Worm (Caenorhabditis elegans) whole organism, young adult: ENCODE results near the gene K01A12.2.

Source experiments
- B0261.1 ChIP-seq: sonication (generic microtip); optimal IDR thresholded peaks from 2 replicates; lab custom pipeline; 2016; ENCODE audit warnings: mild to moderate bottlenecking, missing genetic modification characterization, moderate library complexity, missing compliant biosample characterization
- F22D6.2 ChIP-seq: sonication (generic microtip); optimal IDR thresholded peaks from 2 replicates; lab custom pipeline; 2016; ENCODE audit warnings: mild to moderate bottlenecking, missing genetic modification characterization, missing compliant biosample characterization
- F33H1.4 ChIP-seq: fragments of 200-800 bp; sonication (Bioruptor generic); IDR thresholded peaks from 2 replicates; pipeline ENCODE4 v1.3.6; 2022; ENCODE audit warnings: missing genetic modification reagents, missing genetic modification characterization, missing compliant biosample characterization
- F49E8.2 ChIP-seq: sonication (generic microtip); optimal IDR thresholded peaks from 3 replicates; lab custom pipeline; 2017; ENCODE audit warnings: missing genetic modification characterization, mild to moderate bottlenecking, missing compliant biosample characterization, antibody characterized with exemption, moderate library complexity; ENCODE audit not compliant: insufficient read depth
- K11D2.4 ChIP-seq: fragments of 200-800 bp; sonication (Bioruptor generic); IDR thresholded peaks from 2 replicates; pipeline ENCODE4 v1.3.6; 2022; ENCODE audit warnings: missing genetic modification reagents, missing genetic modification characterization, missing compliant biosample characterization
- T07F8.4 ChIP-seq: sonication (generic microtip); optimal IDR thresholded peaks from 2 replicates; lab custom pipeline; 2016; ENCODE audit warnings: mild to moderate bottlenecking, missing genetic modification characterization, moderate library complexity, missing compliant biosample characterization
- Y56A3A.18 ChIP-seq: fragments of 200-800 bp; sonication (Bioruptor generic); IDR thresholded peaks from 2 replicates; pipeline ENCODE4 v1.3.6; 2022; ENCODE audit warnings: missing genetic modification reagents, missing genetic modification characterization, missing compliant biosample characterization
- attf-3 ChIP-seq: fragments of 200-800 bp; sonication (Bioruptor generic); conservative IDR thresholded peaks from 2 replicates; pipeline ENCODE4 v1.3.6; 2022; ENCODE audit warnings: missing genetic modification reagents, missing genetic modification characterization, missing compliant biosample characterization
- attf-6 ChIP-seq: fragments of 200-800 bp; sonication (Bioruptor generic); IDR thresholded peaks from 2 replicates; pipeline ENCODE4 v1.3.6; 2022; ENCODE audit warnings: missing genetic modification reagents, missing genetic modification characterization, missing compliant biosample characterization
- bed-1 ChIP-seq: fragments of 200-800 bp; sonication (Bioruptor generic); IDR thresholded peaks from 2 replicates; pipeline ENCODE4 v1.3.6; 2022; ENCODE audit warnings: missing genetic modification reagents, missing genetic modification characterization, missing compliant biosample characterization
- bed-2 ChIP-seq: fragments of 200-800 bp; sonication (Bioruptor generic); IDR thresholded peaks from 2 replicates; pipeline ENCODE4 v1.3.6; 2022; ENCODE audit warnings: missing genetic modification reagents, missing genetic modification characterization, missing compliant biosample characterization
- ccch-3 ChIP-seq: fragments of 200-800 bp; sonication (Bioruptor generic); optimal IDR thresholded peaks from 2 replicates; lab custom pipeline; 2018; ENCODE audit warnings: mild to moderate bottlenecking, missing genetic modification characterization, missing compliant biosample characterization
- cebp-1 ChIP-seq, 2 experiments: fragments of 200-800 bp in 1 of 2; sonication (Bioruptor generic) in 1 of 2; sonication (generic microtip) in 1 of 2; IDR thresholded peaks in 1 of 2; optimal IDR thresholded peaks in 1 of 2; 2 replicates each; pipeline versions ENCODE4 v1.3.6 to Lab custom; 2017 to 2022; ENCODE audit warnings: missing compliant biosample characterization in 2 of 2, missing genetic modification characterization in 2 of 2, mild to moderate bottlenecking in 1 of 2, missing genetic modification reagents in 1 of 2, moderate library complexity in 1 of 2
- ceh-91 ChIP-seq: fragments of 200-800 bp; sonication (Bioruptor generic); IDR thresholded peaks from 2 replicates; pipeline ENCODE4 v1.3.6; 2022; ENCODE audit warnings: missing genetic modification reagents, missing genetic modification characterization, missing compliant biosample characterization
- chd-7 ChIP-seq: sonication (generic microtip); optimal IDR thresholded peaks from 2 replicates; lab custom pipeline; 2016; ENCODE audit warnings: mild to moderate bottlenecking, missing genetic modification characterization, moderate library complexity, missing compliant biosample characterization
- die-1 ChIP-seq: sonication (generic microtip); optimal IDR thresholded peaks from 2 replicates; lab custom pipeline; 2016; ENCODE audit warnings: missing genotype, mild to moderate bottlenecking, missing genetic modification characterization, missing compliant biosample characterization
- dpff-1 ChIP-seq: sonication (generic microtip); optimal IDR thresholded peaks from 2 replicates; lab custom pipeline; 2017; ENCODE audit warnings: mild to moderate bottlenecking, missing genetic modification characterization, missing compliant biosample characterization
- dpl-1 ChIP-seq: fragments of 150-350 bp; optimal IDR thresholded peaks from 2 replicates; lab custom pipeline; 2014; ENCODE audit warnings: missing biosample characterization, missing genetic modification reagents, missing genetic modification characterization
- efl-1 ChIP-seq: fragments of 150-350 bp; optimal IDR thresholded peaks from 2 replicates; lab custom pipeline; 2014; ENCODE audit warnings: missing biosample characterization, missing genetic modification reagents, missing genetic modification characterization
- egl-18 ChIP-seq: fragments of 200-800 bp; sonication (Bioruptor generic); IDR thresholded peaks from 2 replicates; pipeline ENCODE4 v1.3.6; 2022; ENCODE audit warnings: missing genetic modification reagents, missing genetic modification characterization, missing compliant biosample characterization
- egl-44 ChIP-seq: fragments of 200-800 bp; sonication (Bioruptor generic); IDR thresholded peaks from 2 replicates; pipeline ENCODE4 v1.3.6; 2022; ENCODE audit warnings: missing genetic modification reagents, missing genetic modification characterization, missing compliant biosample characterization
- gei-17 ChIP-seq: fragments of 200-800 bp; sonication (Bioruptor generic); optimal IDR thresholded peaks from 2 replicates; lab custom pipeline; 2018; ENCODE audit warnings: mild to moderate bottlenecking, missing genetic modification characterization, missing compliant biosample characterization
- hmg-1.2 ChIP-seq: fragments of 200-800 bp; sonication (Bioruptor generic); IDR thresholded peaks from 2 replicates; pipeline ENCODE4 v1.3.6; 2022; ENCODE audit warnings: missing genetic modification reagents, missing genetic modification characterization, missing compliant biosample characterization
- hmg-20 ChIP-seq: fragments of 200-800 bp; sonication (Bioruptor generic); IDR thresholded peaks from 2 replicates; pipeline ENCODE4 v1.3.6; 2022; ENCODE audit warnings: missing genetic modification reagents, missing genetic modification characterization, missing compliant biosample characterization
- hrde-1 ChIP-seq: sonication (generic microtip); optimal IDR thresholded peaks from 2 replicates; lab custom pipeline; 2016; ENCODE audit warnings: missing genetic modification characterization, mild to moderate bottlenecking, missing compliant biosample characterization, moderate library complexity, missing genotype, missing genetic modification reagents, borderline replicate concordance
- let-526 ChIP-seq: fragments of 200-800 bp; sonication (Bioruptor generic); IDR thresholded peaks from 2 replicates; pipeline ENCODE4 v1.3.6; 2022; ENCODE audit warnings: missing genetic modification reagents, missing genetic modification characterization, missing compliant biosample characterization
- lsl-1 ChIP-seq: fragments of 200-800 bp; sonication (Bioruptor generic); optimal IDR thresholded peaks from 2 replicates; lab custom pipeline; 2018; ENCODE audit warnings: mild to moderate bottlenecking, missing genetic modification characterization, moderate library complexity, missing compliant biosample characterization
- madf-6 ChIP-seq: fragments of 200-800 bp; sonication (Bioruptor generic); IDR thresholded peaks from 2 replicates; pipeline ENCODE4 v1.3.6; 2022; ENCODE audit warnings: missing genetic modification reagents, missing genetic modification characterization, missing compliant biosample characterization
- madf-8 ChIP-seq: fragments of 200-800 bp; sonication (Bioruptor generic); conservative IDR thresholded peaks from 2 replicates; pipeline ENCODE4 v1.3.6; 2022; ENCODE audit warnings: missing genetic modification reagents, missing genetic modification characterization, missing compliant biosample characterization
- mel-28 ChIP-seq: sonication (generic microtip); optimal IDR thresholded peaks from 2 replicates; lab custom pipeline; 2016; ENCODE audit warnings: borderline replicate concordance, mild to moderate bottlenecking, missing genetic modification characterization, missing compliant biosample characterization
- nhr-80 ChIP-seq: sonication (generic microtip); optimal IDR thresholded peaks from 2 replicates; lab custom pipeline; 2016; ENCODE audit warnings: missing genetic modification characterization, missing compliant biosample characterization
- pbrm-1 ChIP-seq: fragments of 200-800 bp; sonication (Bioruptor generic); IDR thresholded peaks from 2 replicates; pipeline ENCODE4 v1.3.6; 2022; ENCODE audit warnings: missing genetic modification reagents, missing genetic modification characterization, missing compliant biosample characterization
- rcor-1 ChIP-seq: fragments of 200-800 bp; sonication (Bioruptor generic); IDR thresholded peaks from 2 replicates; pipeline ENCODE4 v1.3.6; 2022; ENCODE audit warnings: missing genetic modification reagents, missing genetic modification characterization, missing compliant biosample characterization
- rpc-1 ChIP-seq, 2 experiments: fragments of 150-350 bp in 1 of 2; sonication (generic microtip) in 1 of 2; optimal IDR thresholded peaks; 2 replicates each; lab custom pipeline; 2014 to 2018; ENCODE audit warnings: missing biosample characterization in 1 of 2, missing genetic modification characterization in 1 of 2, missing genetic modification reagents in 1 of 2, missing genotype in 1 of 2
- somi-1 ChIP-seq: fragments of 200-800 bp; sonication (Bioruptor generic); optimal IDR thresholded peaks from 2 replicates; lab custom pipeline; 2018; ENCODE audit warnings: mild to moderate bottlenecking, missing genetic modification characterization, missing compliant biosample characterization
- tbp1 ChIP-seq: fragments of 200-800 bp; sonication (Bioruptor generic); optimal IDR thresholded peaks from 2 replicates; lab custom pipeline; 2018; ENCODE audit warnings: mild to moderate bottlenecking, missing genetic modification characterization, missing compliant biosample characterization
- tbx-9 ChIP-seq: sonication (generic microtip); optimal IDR thresholded peaks from 2 replicates; lab custom pipeline; 2016; ENCODE audit warnings: borderline replicate concordance, missing genetic modification characterization, inconsistent platforms, missing compliant biosample characterization
- zfh-2 ChIP-seq: fragments of 200-800 bp; sonication (Bioruptor generic); conservative IDR thresholded peaks from 2 replicates; pipeline ENCODE4 v1.3.6; 2022; ENCODE audit warnings: missing genetic modification reagents, missing genetic modification characterization, missing compliant biosample characterization
- zim-3 ChIP-seq: sonication (generic microtip); optimal IDR thresholded peaks from 2 replicates; lab custom pipeline; 2017; ENCODE audit warnings: mild to moderate bottlenecking, missing genetic modification characterization, moderate library complexity, missing compliant biosample characterization
- ztf-3 ChIP-seq: fragments of 200-800 bp; sonication (Bioruptor generic); optimal IDR thresholded peaks from 2 replicates; lab custom pipeline; 2018; ENCODE audit warnings: mild to moderate bottlenecking, missing genetic modification characterization, missing compliant biosample characterization
- ztf-6 ChIP-seq: fragments of 200-800 bp; sonication (Bioruptor generic); IDR thresholded peaks from 2 replicates; pipeline ENCODE4 v1.3.6; 2022; ENCODE audit warnings: missing genetic modification reagents, missing genetic modification characterization, missing compliant biosample characterization

Gene K01A12.2

DNA sequence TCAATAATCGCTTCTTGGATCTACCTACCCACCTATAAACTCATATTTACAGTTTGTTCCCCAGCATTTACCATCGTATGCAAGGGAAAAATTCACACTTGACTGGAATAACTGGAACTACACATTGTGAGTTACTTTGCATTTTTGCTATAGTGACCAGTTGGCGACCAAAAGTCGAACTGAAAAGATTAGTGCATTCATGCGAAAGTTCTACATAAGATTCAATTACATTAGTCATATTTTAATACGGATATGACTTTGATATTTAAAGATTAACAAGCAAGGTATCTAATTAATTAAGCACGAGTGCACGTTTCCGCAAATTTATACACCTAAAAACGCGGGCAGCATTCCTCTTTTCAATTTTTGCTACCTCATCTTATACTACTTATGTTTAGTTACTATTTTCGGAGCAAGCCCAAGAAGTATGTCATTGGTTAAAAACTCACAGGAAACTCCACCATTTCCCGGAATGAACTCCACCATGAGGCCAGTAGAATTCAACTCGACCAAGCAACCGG lies 42.1 kb upstream of the K01A12.2 start, which contains the start of gene jmjd-3.1:
TSS of gene jmjd-3.1 (plus strand) at position 51 of the 521 bp plus-strand sequence.
- TF ChIP-seq madf-8 (GFP tag; lab: Robert Waterston, UW), result no peak
- TF ChIP-seq F49E8.2, result no peak
- no peak for TF ChIP-seq Y56A3A.18 (GFP tag; lab: Robert Waterston, UW)
- TF ChIP-seq ccch-3, result no peak
- no peak for TF ChIP-seq madf-6 (GFP tag; lab: Robert Waterston, UW)
- no peak for TF ChIP-seq K11D2.4 (GFP tag; lab: Robert Waterston, UW)
- TF ChIP-seq T07F8.4 (tag; lab: Kevin White, UChicago), result no peak
- TF ChIP-seq dpl-1 (GFP tag; lab: Kevin White, UChicago), result no peak
- no peak for TF ChIP-seq chd-7
- no peak for TF ChIP-seq hmg-20 (GFP tag; lab: Robert Waterston, UW)
- no peak for TF ChIP-seq cebp-1 (GFP tag; IDR thresholded peaks at IDR 0.05; lab: Robert Waterston, UW)
- TF ChIP-seq cebp-1 (tag; optimal IDR thresholded peaks at IDR 0.05; lab: Kevin White, UChicago), result no peak
- no peak for TF ChIP-seq gei-17 (GFP tag; lab: Kevin White, UChicago)
- no peak for TF ChIP-seq ceh-91 (GFP tag; lab: Robert Waterston, UW)
- no peak for TF ChIP-seq bed-1 (GFP tag; lab: Robert Waterston, UW)
- no peak for TF ChIP-seq tbx-9
- no peak for TF ChIP-seq bed-2
- TF ChIP-seq dpff-1, result no peak
- no peak for TF ChIP-seq rcor-1 (GFP tag; lab: Robert Waterston, UW)
- TF ChIP-seq lsl-1 (GFP tag; lab: Kevin White, UChicago), result no peak
- TF ChIP-seq tbp1, result no peak

ce11 chrX:8577824-8578223 lies 35.3 kb upstream of the K01A12.2 start:
- peak; percentile 45 for TF ChIP-seq rpc-1 (optimal IDR thresholded peaks at IDR 0.05; lab: Kevin White, UChicago)
- TF ChIP-seq rpc-1 (tag; optimal IDR thresholded peaks at IDR 0.05; lab: Kevin White, UChicago), result peak; percentile 69
- peak; percentile 56 for TF ChIP-seq B0261.1
- TF ChIP-seq tbp1, result peak; percentile 82
- peak; percentile 7 for TF ChIP-seq die-1 (tag; lab: Kevin White, UChicago)

- TF ChIP-seq ztf-3 (GFP tag; lab: Kevin White, UChicago) (no peak), cebp-1 (GFP tag; IDR thresholded peaks at IDR 0.05; lab: Robert Waterston, UW) (no peak), cebp-1 (tag; optimal IDR thresholded peaks at IDR 0.05; lab: Kevin White, UChicago) (no peak), zim-3 (tag; lab: Kevin White, UChicago) (no peak), F22D6.2 (tag; lab: Kevin White, UChicago) (no peak), ztf-6 (no peak), attf-3 (GFP tag; lab: Robert Waterston, UW) (no peak), rpc-1 (optimal IDR thresholded peaks at IDR 0.05; lab: Kevin White, UChicago) (no peak), rpc-1 (tag; optimal IDR thresholded peaks at IDR 0.05; lab: Kevin White, UChicago) (no peak), zfh-2 (no peak), somi-1 (no peak), tbp1 (no peak), attf-6 (GFP tag; lab: Robert Waterston, UW) (no peak)
Observed at ce11 chrX:8580217-8580616, 32.9 kb upstream of the K01A12.2 start, which contains the start of gene F18E9.4. TSS of gene F18E9.4 (plus strand) at chrX:8580517.

DNA sequence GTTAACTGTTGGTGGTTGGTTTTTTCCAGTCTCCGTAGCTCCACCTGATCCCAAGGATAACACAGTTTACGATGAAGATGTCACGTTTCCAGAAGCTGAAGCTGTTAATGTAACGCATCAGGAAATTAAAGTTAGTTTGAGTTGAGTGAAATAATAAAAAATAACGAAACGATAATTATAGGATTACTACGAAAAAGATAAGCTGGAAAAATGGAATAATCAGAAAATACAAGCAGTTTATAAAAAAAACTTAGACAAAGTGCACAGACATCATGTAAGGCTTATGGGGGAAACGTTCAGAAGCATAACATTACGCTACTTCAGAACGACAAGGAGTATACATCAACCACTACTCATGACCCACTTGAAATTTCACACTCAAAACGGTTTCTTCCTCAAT lies 31.7 kb upstream of the K01A12.2 start, which contains the start of gene F18E9.8:
TSS of gene F18E9.8 (minus strand) at position 101 of the 400 bp plus-strand sequence.
- TF ChIP-seq F33H1.4 (GFP tag; lab: Robert Waterston, UW) (no peak), hmg-1.2 (no peak), pbrm-1 (no peak), nhr-80 (tag; lab: Kevin White, UChicago) (no peak), egl-18 (no peak), hrde-1 (tag; lab: Kevin White, UChicago) (no peak), mel-28 (no peak), cebp-1 (GFP tag; IDR thresholded peaks at IDR 0.05; lab: Robert Waterston, UW) (no peak), cebp-1 (tag; optimal IDR thresholded peaks at IDR 0.05; lab: Kevin White, UChicago) (no peak), egl-44 (GFP tag; lab: Robert Waterston, UW) (no peak), somi-1 (no peak), efl-1 (GFP tag; lab: Kevin White, UChicago) (no peak), K11D2.4 (GFP tag; lab: Robert Waterston, UW) (no peak), B0261.1 (no peak), let-526 (GFP tag; lab: Robert Waterston, UW) (no peak)
